Worm (Caenorhabditis elegans) whole organism, L3 larva: ENCODE results near the gene gtl-2.
"Not testable (repeated sequence)": the region's sequence is repeated elsewhere in the genome, so short reads cannot be mapped to it uniquely, and the experiment has no call there.

ENCODE experiments used
- ceh-16 ChIP-seq: sonication (generic microtip); optimal IDR thresholded peaks from 2 replicates; lab custom pipeline; 2017; ENCODE audit warnings: missing biosample characterization, missing genetic modification characterization
- ceh-28 ChIP-seq: fragments of 150-350 bp; optimal IDR thresholded peaks from 2 replicates; lab custom pipeline; 2014; ENCODE audit warnings: missing biosample characterization, missing genetic modification reagents, missing genetic modification characterization
- egl-27 ChIP-seq: sonication (generic microtip); optimal IDR thresholded peaks from 4 replicates; lab custom pipeline; 2017; ENCODE audit warnings: missing biosample characterization, missing genetic modification reagents, missing genetic modification characterization
- fkh-10 ChIP-seq: sonication (generic microtip); optimal IDR thresholded peaks from 2 replicates; lab custom pipeline; 2017; ENCODE audit warnings: missing biosample characterization, missing genetic modification reagents, missing genetic modification characterization
- jun-1 ChIP-seq: fragments of 150-350 bp; optimal IDR thresholded peaks from 2 replicates; lab custom pipeline; 2014; ENCODE audit warnings: missing biosample characterization, missing genetic modification reagents, missing genetic modification characterization
- nhr-12 ChIP-seq: fragments of 150-350 bp; optimal IDR thresholded peaks from 2 replicates; lab custom pipeline; 2014; ENCODE audit warnings: missing biosample characterization, missing genetic modification characterization
- nhr-77 ChIP-seq: fragments of 150-350 bp; optimal IDR thresholded peaks from 2 replicates; lab custom pipeline; 2014; ENCODE audit warnings: missing biosample characterization, missing genetic modification characterization
- unc-62 ChIP-seq: fragments of 150-350 bp; sonication (generic microtip); optimal IDR thresholded peaks from 4 replicates; lab custom pipeline; 2014; ENCODE audit warnings: missing biosample characterization, missing genetic modification reagents, missing genetic modification characterization
- ztf-4 ChIP-seq: fragments of 150-350 bp; optimal IDR thresholded peaks from 2 replicates; lab custom pipeline; 2014; ENCODE audit warnings: missing biosample characterization, missing genetic modification characterization

DNA sequence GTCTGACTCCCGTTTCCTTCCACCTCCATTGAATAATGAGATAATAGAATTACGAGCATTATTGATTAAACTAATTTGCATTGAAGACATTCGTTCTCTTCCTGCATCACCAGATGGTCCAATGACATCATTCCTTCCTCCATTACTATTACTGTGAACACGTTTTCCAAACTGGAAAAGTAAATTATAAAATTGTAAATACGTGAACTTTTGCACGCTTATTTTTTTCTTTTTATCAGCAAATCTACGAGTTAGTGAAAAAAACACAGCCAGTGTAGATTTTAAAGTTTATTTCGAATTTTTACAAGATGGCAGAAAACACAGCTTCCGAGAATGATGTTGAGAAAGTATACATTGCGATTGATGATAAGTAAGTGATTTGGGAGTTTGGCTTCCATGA is 19.6 kb upstream of the gtl-2 start, which contains the start of gene C05C12.1:
- TF ChIP-seq nhr-77; fkh-10 (GFP tag; lab: Kevin White, UChicago); ceh-16; ceh-28 (tag; lab: Kevin White, UChicago); jun-1 (tag; lab: Kevin White, UChicago); egl-27; unc-62 (GFP tag; lab: Kevin White, UChicago); nhr-12 (tag; lab: Kevin White, UChicago); ztf-4 (tag; lab: Kevin White, UChicago): not testable (repeated sequence)
